Worm (Caenorhabditis elegans) whole organism, early embryonic: ENCODE data around the gene C15B12.9.

Experiments used
- B0310.2 ChIP-seq: sonication (generic microtip); optimal IDR thresholded peaks from 2 replicates; lab custom pipeline; 2016; ENCODE audit warnings: mild to moderate bottlenecking, missing genetic modification characterization, missing compliant biosample characterization
- F13C5.2 ChIP-seq: sonication (generic microtip); optimal IDR thresholded peaks from 2 replicates; lab custom pipeline; 2017; ENCODE audit warnings: mild to moderate bottlenecking, missing genetic modification characterization, inconsistent platforms, missing compliant biosample characterization
- aly-1 ChIP-seq: sonication (generic microtip); optimal IDR thresholded peaks from 2 replicates; lab custom pipeline; 2016; ENCODE audit warnings: missing genetic modification characterization, missing compliant biosample characterization
- ama-1 ChIP-seq: fragments of 150-350 bp; optimal IDR thresholded peaks from 2 replicates; lab custom pipeline; 2014
- ceh-13 ChIP-seq: fragments of 200-800 bp; sonication (Bioruptor generic); optimal IDR thresholded peaks from 2 replicates; lab custom pipeline; 2018; ENCODE audit warnings: mild to moderate bottlenecking, missing genetic modification characterization, missing compliant biosample characterization
- ceh-36 ChIP-seq: sonication (generic microtip); optimal IDR thresholded peaks from 2 replicates; lab custom pipeline; 2016; ENCODE audit warnings: missing genetic modification characterization, inconsistent platforms, missing compliant biosample characterization
- ets-7 ChIP-seq: sonication (generic microtip); optimal IDR thresholded peaks from 2 replicates; lab custom pipeline; 2016; ENCODE audit warnings: missing genotype, missing genetic modification characterization, missing compliant biosample characterization
- flt-1 ChIP-seq: fragments of 200-800 bp; sonication (Bioruptor generic); IDR thresholded peaks from 2 replicates; pipeline ENCODE4 v1.3.6; 2022; ENCODE audit warnings: missing genetic modification characterization, missing compliant biosample characterization
- hmbx-1 ChIP-seq: sonication (generic microtip); optimal IDR thresholded peaks from 2 replicates; lab custom pipeline; 2016; ENCODE audit warnings: mild to moderate bottlenecking, missing genetic modification characterization, missing compliant biosample characterization
- hmg-4 ChIP-seq: fragments of 200-800 bp; sonication (Bioruptor generic); optimal IDR thresholded peaks from 2 replicates; lab custom pipeline; 2018; ENCODE audit warnings: mild to moderate bottlenecking, missing genetic modification characterization, missing compliant biosample characterization
- hnd-1 ChIP-seq: sonication (generic microtip); optimal IDR thresholded peaks from 2 replicates; lab custom pipeline; 2016; ENCODE audit warnings: missing genetic modification characterization, missing compliant biosample characterization
- pes-1 ChIP-seq: fragments of 200-800 bp; sonication (Bioruptor generic); IDR thresholded peaks from 2 replicates; pipeline ENCODE4 v1.3.6; 2022; ENCODE audit warnings: missing genetic modification reagents, missing genetic modification characterization, missing compliant biosample characterization
- scrt-1 ChIP-seq: fragments of 200-800 bp; sonication (Bioruptor generic); IDR thresholded peaks from 2 replicates; pipeline ENCODE4 v1.3.6; 2022; ENCODE audit warnings: missing genetic modification characterization, missing compliant biosample characterization
- sea-1 ChIP-seq: fragments of 200-800 bp; sonication (Bioruptor generic); conservative IDR thresholded peaks from 2 replicates; pipeline ENCODE4 v1.3.6; 2022; ENCODE audit warnings: missing genetic modification characterization, missing compliant biosample characterization
- tbx-11 ChIP-seq: fragments of 200-800 bp; sonication (Bioruptor generic); IDR thresholded peaks from 2 replicates; pipeline ENCODE4 v1.3.6; 2022; ENCODE audit warnings: missing genetic modification characterization, missing compliant biosample characterization
- tbx-37 ChIP-seq: fragments of 200-800 bp; sonication (Bioruptor generic); conservative IDR thresholded peaks from 2 replicates; pipeline ENCODE4 v1.3.6; 2022; ENCODE audit warnings: missing genetic modification reagents, missing genetic modification characterization, missing compliant biosample characterization
- tra-4 ChIP-seq: sonication (generic microtip); optimal IDR thresholded peaks from 2 replicates; lab custom pipeline; 2017; ENCODE audit warnings: missing genetic modification characterization, missing compliant biosample characterization

Gene C15B12.9

ce11 chrX:6468499-6468898 lies at the start of gene C15B12.9:
Gene C15B12.9 (plus strand): TSS chrX:6468799.
- TF ChIP-seq pes-1 (GFP tag; lab: Robert Waterston, UW) = no peak
- TF ChIP-seq tbx-37 = no peak
- no peak for TF ChIP-seq ets-7 (tag; lab: Kevin White, UChicago)
- TF ChIP-seq tbx-11 (GFP tag; lab: Robert Waterston, UW) = no peak
- TF ChIP-seq hnd-1 (tag; lab: Kevin White, UChicago) = no peak
- TF ChIP-seq ama-1 (lab: Kevin White, UChicago) = no peak
- no peak for TF ChIP-seq hmg-4 (GFP tag; lab: Kevin White, UChicago)
- TF ChIP-seq B0310.2 (tag; lab: Kevin White, UChicago) = no peak
- no peak for TF ChIP-seq tra-4 (tag; lab: Kevin White, UChicago)
- no peak for TF ChIP-seq ceh-36
- TF ChIP-seq F13C5.2 (tag; lab: Kevin White, UChicago) = no peak
- TF ChIP-seq aly-1 (tag; lab: Kevin White, UChicago) = no peak
- no peak for TF ChIP-seq sea-1 (GFP tag; lab: Robert Waterston, UW)
- TF ChIP-seq flt-1 (GFP tag; lab: Robert Waterston, UW) = no peak
- TF ChIP-seq hmbx-1 (tag; lab: Kevin White, UChicago) = no peak
- TF ChIP-seq scrt-1 (GFP tag; lab: Robert Waterston, UW) = no peak
- no peak for TF ChIP-seq ceh-13 (GFP tag; lab: Kevin White, UChicago)

DNA sequence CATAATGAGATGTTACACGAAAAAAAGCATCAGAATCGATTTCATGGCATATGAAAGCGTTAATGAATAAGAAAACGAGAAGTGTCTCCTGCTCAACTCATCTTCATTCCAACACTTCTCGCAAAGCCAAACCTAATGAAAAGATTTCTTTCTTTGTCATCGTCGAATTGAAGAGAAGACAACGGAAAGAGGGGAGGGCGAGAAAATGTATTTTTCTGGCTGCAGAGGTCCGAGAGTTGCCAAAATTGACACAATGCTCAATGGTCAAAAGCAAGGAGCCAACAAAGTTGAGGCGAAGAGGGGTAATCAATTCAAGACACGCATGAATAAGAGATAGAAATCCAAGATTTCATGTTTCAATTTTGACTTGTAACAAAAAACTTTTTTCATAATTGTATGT lies 49.5 kb upstream of the C15B12.9 start:
- TF ChIP-seq tbx-37 (no peak), hmg-4 (GFP tag; lab: Kevin White, UChicago) (no peak), ceh-36 (no peak), ets-7 (tag; lab: Kevin White, UChicago) (no peak), flt-1 (GFP tag; lab: Robert Waterston, UW) (no peak), B0310.2 (tag; lab: Kevin White, UChicago) (no peak), tbx-11 (GFP tag; lab: Robert Waterston, UW) (no peak), hmbx-1 (tag; lab: Kevin White, UChicago) (no peak), ama-1 (lab: Kevin White, UChicago) (no peak), sea-1 (GFP tag; lab: Robert Waterston, UW) (no peak), pes-1 (GFP tag; lab: Robert Waterston, UW) (no peak), F13C5.2 (tag; lab: Kevin White, UChicago) (no peak), hnd-1 (tag; lab: Kevin White, UChicago) (no peak), scrt-1 (GFP tag; lab: Robert Waterston, UW) (no peak), ceh-13 (GFP tag; lab: Kevin White, UChicago) (no peak), aly-1 (tag; lab: Kevin White, UChicago) (no peak), tra-4 (tag; lab: Kevin White, UChicago) (no peak)

ce11 chrX:6420681-6421080 lies 47.9 kb upstream of the C15B12.9 start, which contains the start of gene K10C2.12:
Gene K10C2.12 (minus strand): TSS chrX:6420781.
- TF ChIP-seq hnd-1 (tag; lab: Kevin White, UChicago) = no peak
- TF ChIP-seq F13C5.2 (tag; lab: Kevin White, UChicago) = no peak
- TF ChIP-seq tbx-37 = no peak
- no peak for TF ChIP-seq scrt-1 (GFP tag; lab: Robert Waterston, UW)
- TF ChIP-seq aly-1 (tag; lab: Kevin White, UChicago) = no peak
- no peak for TF ChIP-seq tbx-11 (GFP tag; lab: Robert Waterston, UW)
- TF ChIP-seq pes-1 (GFP tag; lab: Robert Waterston, UW) = no peak
- TF ChIP-seq B0310.2 (tag; lab: Kevin White, UChicago) = no peak
- no peak for TF ChIP-seq flt-1 (GFP tag; lab: Robert Waterston, UW)
- TF ChIP-seq ceh-13 (GFP tag; lab: Kevin White, UChicago) = no peak
- no peak for TF ChIP-seq hmbx-1 (tag; lab: Kevin White, UChicago)
- no peak for TF ChIP-seq tra-4 (tag; lab: Kevin White, UChicago)
- no peak for TF ChIP-seq ama-1 (lab: Kevin White, UChicago)
- no peak for TF ChIP-seq hmg-4 (GFP tag; lab: Kevin White, UChicago)
- no peak for TF ChIP-seq ceh-36

ce11 chrX:6427147-6427546 lies 41.5 kb upstream of the C15B12.9 start:
- TF ChIP-seq flt-1 (GFP tag; lab: Robert Waterston, UW) (no peak), ceh-13 (GFP tag; lab: Kevin White, UChicago) (no peak), F13C5.2 (tag; lab: Kevin White, UChicago) (no peak), pes-1 (GFP tag; lab: Robert Waterston, UW) (no peak), ama-1 (lab: Kevin White, UChicago) (no peak), hmg-4 (GFP tag; lab: Kevin White, UChicago) (no peak), tbx-11 (GFP tag; lab: Robert Waterston, UW) (no peak), aly-1 (tag; lab: Kevin White, UChicago) (no peak), B0310.2 (tag; lab: Kevin White, UChicago) (no peak)

DNA sequence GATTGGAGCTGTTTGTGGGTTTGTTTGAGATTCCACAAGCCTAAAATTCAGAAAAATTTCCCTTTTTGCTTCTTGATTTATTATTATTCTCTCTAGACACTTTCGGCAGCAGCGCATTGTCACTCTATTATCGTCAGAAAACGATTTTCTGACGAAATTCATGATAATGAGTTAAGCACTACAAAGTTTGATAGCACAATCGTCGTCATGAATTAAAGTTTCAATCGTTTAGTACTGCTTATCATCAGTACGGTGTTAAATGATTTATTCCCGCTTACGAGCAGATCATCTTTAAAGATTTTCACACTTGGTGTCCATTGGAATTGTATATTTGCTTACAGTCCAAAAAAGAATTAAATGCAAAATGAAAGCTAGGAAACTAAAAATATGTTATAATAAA lies 39.0 kb upstream of the C15B12.9 start:
- TF ChIP-seq hmbx-1 (tag; lab: Kevin White, UChicago) (no peak), F13C5.2 (tag; lab: Kevin White, UChicago) (no peak), pes-1 (GFP tag; lab: Robert Waterston, UW) (no peak), aly-1 (tag; lab: Kevin White, UChicago) (no peak), ceh-13 (GFP tag; lab: Kevin White, UChicago) (no peak), hnd-1 (tag; lab: Kevin White, UChicago) (no peak), ama-1 (lab: Kevin White, UChicago) (no peak), ets-7 (tag; lab: Kevin White, UChicago) (no peak), sea-1 (GFP tag; lab: Robert Waterston, UW) (no peak), flt-1 (GFP tag; lab: Robert Waterston, UW) (no peak), hmg-4 (GFP tag; lab: Kevin White, UChicago) (no peak), scrt-1 (GFP tag; lab: Robert Waterston, UW) (no peak), B0310.2 (tag; lab: Kevin White, UChicago) (no peak)

- TF ChIP-seq F13C5.2 (tag; lab: Kevin White, UChicago) (no peak), ceh-13 (GFP tag; lab: Kevin White, UChicago) (no peak), ceh-36 (no peak), hnd-1 (tag; lab: Kevin White, UChicago) (no peak), scrt-1 (GFP tag; lab: Robert Waterston, UW) (no peak), tbx-11 (GFP tag; lab: Robert Waterston, UW) (no peak), aly-1 (tag; lab: Kevin White, UChicago) (no peak), ama-1 (lab: Kevin White, UChicago) (no peak), pes-1 (GFP tag; lab: Robert Waterston, UW) (no peak), tbx-37 (no peak), ets-7 (tag; lab: Kevin White, UChicago) (no peak)
These were observed 38.1 kb upstream of the C15B12.9 start, which contains the start of gene ctsa-2 for ce11 chrX:6430510-6430909. Gene ctsa-2 (minus strand): TSS chrX:6430610.
